Fruit fly (Drosophila melanogaster): Measurements from ENCODE around the gene CG11151.

Gene CG11151

dm6 chrX:13783534-13783949 lies 44.0 kb downstream of the CG11151 start, which contains the start of gene inaE (continued):
- TF ChIP-seq Lim3 (GFP tag; IDR thresholded peaks at IDR 0.05) (no peak), TFAM (GFP tag; optimal IDR thresholded peaks at IDR 0.05) (no peak), C15 (GFP tag; IDR thresholded peaks at IDR 0.05) (no peak), dimm (GFP tag; IDR thresholded peaks at IDR 0.05) (no peak), disco-r (GFP tag; optimal IDR thresholded peaks at IDR 0.05) (no peak), CG5953 (GFP tag; IDR thresholded peaks at IDR 0.05) (no peak), slbo (GFP tag; IDR thresholded peaks at IDR 0.05) (no peak), run (tag; optimal IDR thresholded peaks at IDR 0.05) (no peak), Dbx (GFP tag; IDR thresholded peaks at IDR 0.05) (no peak), lola (GFP tag; optimal IDR thresholded peaks at IDR 0.05) (peak in 1 of 3 experiments; percentile 79), sqz (GFP tag; optimal IDR thresholded peaks at IDR 0.05) (no peak), lbe (GFP tag; optimal IDR thresholded peaks at IDR 0.05) (no peak), fd64A (GFP tag; optimal IDR thresholded peaks at IDR 0.05) (no peak), BEAF-32 (GFP tag; optimal IDR thresholded peaks at IDR 0.05) (peak; percentile 53), CG2129 (GFP tag; IDR thresholded peaks at IDR 0.05; ENCODE audit: partially characterized antibody) (no peak), Doc2 (GFP tag; IDR thresholded peaks at IDR 0.05) (no peak), Oli (tag; optimal IDR thresholded peaks at IDR 0.05) (no peak), Fer3 (tag; optimal IDR thresholded peaks at IDR 0.05) (no peak), NC2α (GFP tag; optimal IDR thresholded peaks at IDR 0.05) (no peak), CG2116 (GFP tag; optimal IDR thresholded peaks at IDR 0.05) (peak; percentile 62), shn (GFP tag; optimal IDR thresholded peaks at IDR 0.05) (no peak), CG10321 (GFP tag; IDR thresholded peaks at IDR 0.05) (no peak), CG7839 (tag; optimal IDR thresholded peaks at IDR 0.05) (peak; percentile 22), Dp (GFP tag; optimal IDR thresholded peaks at IDR 0.05) (peak; percentile 84), Blimp-1 (GFP tag; optimal IDR thresholded peaks at IDR 0.05) (peak; percentile 94), sr (GFP tag; IDR thresholded peaks at IDR 0.05) (no peak), cad (GFP tag; optimal IDR thresholded peaks at IDR 0.05) (no peak), CG1529 (GFP tag; optimal IDR thresholded peaks at IDR 0.05) (no peak), CG6654 (GFP tag; optimal IDR thresholded peaks at IDR 0.05) (no peak), CG1647 (GFP tag; optimal IDR thresholded peaks at IDR 0.05) (no peak), ken (GFP tag; IDR thresholded peaks at IDR 0.05) (no peak), tll (GFP tag; optimal IDR thresholded peaks at IDR 0.05) (no peak), CG2712 (tag; optimal IDR thresholded peaks at IDR 0.05) (peak; percentile 33), az2 (GFP tag; optimal IDR thresholded peaks at IDR 0.05) (no peak), Gsc (GFP tag; IDR thresholded peaks at IDR 0.05) (no peak), CG31224 (GFP tag; IDR thresholded peaks at IDR 0.05) (no peak), gt (GFP tag; IDR thresholded peaks at IDR 0.05) (no peak), Hr39 (optimal IDR thresholded peaks at IDR 0.05) (no peak), prd (optimal IDR thresholded peaks at IDR 0.05) (no peak), prd (GFP tag; IDR thresholded peaks at IDR 0.05) (no peak), CG16779 (GFP tag; IDR thresholded peaks at IDR 0.05) (no peak), slp2 (GFP tag; optimal IDR thresholded peaks at IDR 0.05) (no peak), CG4707 (GFP tag; optimal IDR thresholded peaks at IDR 0.05) (no peak), zen2 (GFP tag; IDR thresholded peaks at IDR 0.05; ENCODE audit: partially characterized antibody) (no peak), CG14014 (GFP tag; IDR thresholded peaks at IDR 0.05) (0 out of 2 replicates have a peak, but pooled peaks have one; percentile 15), hth (optimal IDR thresholded peaks at IDR 0.05) (no peak), E2f2 (GFP tag; IDR thresholded peaks at IDR 0.05) (peak; percentile 92), pnt (GFP tag; optimal IDR thresholded peaks at IDR 0.05) (no peak), CG2889 (GFP tag; IDR thresholded peaks at IDR 0.05) (no peak), zf30C (GFP tag; optimal IDR thresholded peaks at IDR 0.05) (no peak), Poxn (GFP tag; IDR thresholded peaks at IDR 0.05) (no peak), CG6854 (GFP tag; optimal IDR thresholded peaks at IDR 0.05) (no peak), CG8290 (GFP tag; optimal IDR thresholded peaks at IDR 0.05) (no peak), CG8290 (tag; optimal IDR thresholded peaks at IDR 0.05) (peak in 1 of 2 experiments; percentile 63)
